Worm (Caenorhabditis elegans): Measurements from ENCODE around the gene K03H9.3.

The K03H9.3 gene

DNA sequence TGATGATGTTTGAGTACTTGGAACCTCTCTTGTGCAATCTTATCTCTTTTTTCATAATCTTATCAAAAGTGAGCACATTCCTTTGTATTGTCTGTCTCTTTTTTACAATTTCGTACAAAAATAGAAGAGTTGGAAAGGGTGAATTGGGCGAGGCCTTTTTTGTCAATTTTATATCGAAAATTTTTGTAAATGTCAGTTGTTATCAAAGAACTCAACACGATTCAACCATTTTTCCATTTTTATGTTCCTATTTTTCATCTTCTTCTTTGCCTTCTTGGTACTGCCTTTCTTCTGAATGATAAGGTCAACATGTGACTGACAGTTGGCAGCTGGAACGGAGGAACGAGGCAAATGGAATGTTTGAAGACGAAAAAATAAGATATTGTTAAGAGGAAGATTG, 9.1 kb upstream of the K03H9.3 start (continued):
- TF ChIP-seq lin-15B (tag; optimal IDR thresholded peaks at IDR 0.05) (no peak), R02D3.7 (tag; optimal IDR thresholded peaks at IDR 0.05) (no peak), dpl-1 (GFP tag; optimal IDR thresholded peaks at IDR 0.05) (no peak), F49E8.2 (tag; optimal IDR thresholded peaks at IDR 0.05; ENCODE audit: borderline replicate concordance) (no peak), nhr-41 (GFP tag; IDR thresholded peaks at IDR 0.05) (0 out of 2 replicates have a peak, but pooled peaks have one; percentile 28)

DNA sequence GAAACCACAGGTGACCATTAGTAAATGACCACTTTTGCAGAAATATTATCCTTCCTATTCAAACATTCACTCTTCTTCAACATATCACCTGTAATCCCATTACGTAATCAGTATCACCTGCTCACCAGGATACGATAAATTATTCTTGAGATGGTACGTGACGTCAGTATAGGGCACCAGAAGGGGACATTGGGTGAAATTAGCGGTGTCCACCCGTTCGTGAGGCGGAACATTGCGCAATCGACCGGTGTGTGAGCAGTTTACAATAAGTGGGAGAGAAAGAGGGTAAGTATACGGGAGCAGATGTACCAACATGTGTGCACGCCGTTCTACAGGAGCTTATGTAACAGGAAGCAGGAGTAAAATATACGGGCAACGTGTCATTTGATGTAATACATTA, 4.9 kb upstream of the K03H9.3 start:
- TF ChIP-seq hmg-1.1 (GFP tag; IDR thresholded peaks at IDR 0.05) (no peak), unc-62 (GFP tag; optimal IDR thresholded peaks at IDR 0.05 in 1 of 2) (peak in 1 of 2 experiments; percentile 1), unc-62 (tag; optimal IDR thresholded peaks at IDR 0.05) (no peak)

DNA sequence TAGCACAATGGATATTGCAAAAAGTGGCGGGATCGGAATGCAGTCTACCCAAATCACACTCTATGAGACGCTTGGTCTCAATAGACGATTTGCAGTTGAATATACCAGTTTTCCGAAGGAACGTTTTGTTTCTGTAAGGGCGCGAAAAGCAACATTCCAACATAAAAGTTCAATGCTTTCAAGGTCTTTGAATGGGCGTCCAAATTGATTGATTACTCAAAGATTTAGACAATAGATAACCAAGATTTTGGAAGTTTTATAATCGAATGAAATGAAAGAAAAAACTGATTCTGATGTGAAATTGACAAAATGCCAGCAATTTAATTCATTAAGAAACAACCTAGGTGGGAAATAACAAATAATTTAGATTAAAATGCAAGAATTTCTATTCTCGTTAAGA, 3.7 kb upstream of the K03H9.3 start:
- TF ChIP-seq dmd-8 (GFP tag; IDR thresholded peaks at IDR 0.05): no peak
- TF ChIP-seq aha-1 (tag): peak; percentile 69

DNA sequence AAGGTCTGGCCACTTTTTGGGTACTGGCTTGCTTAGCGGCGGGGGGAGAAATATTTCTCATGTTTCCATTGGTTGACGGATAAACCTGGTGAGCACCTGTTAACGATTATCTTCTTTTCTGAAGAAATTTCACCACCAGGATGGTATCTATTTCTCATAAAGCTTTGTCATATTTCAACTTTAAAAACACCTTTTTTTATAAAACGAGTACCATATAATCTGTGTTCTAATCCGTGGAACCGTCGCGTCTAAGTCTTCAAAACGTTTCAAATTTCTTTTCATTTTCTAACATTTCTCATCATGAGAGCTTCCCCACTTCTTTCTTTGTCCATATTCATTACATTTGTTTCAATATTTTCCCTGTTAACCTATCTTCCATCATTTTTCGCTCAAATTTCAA, 3.1 kb downstream of the K03H9.3 start, which contains the start of gene col-75:
TSS of gene col-75 (plus strand) at position 301 of the 400 bp plus-strand sequence.
- no peak for TF ChIP-seq nhr-48 (tag; optimal IDR thresholded peaks at IDR 0.05)
- TF ChIP-seq rbr-2 (tag; optimal IDR thresholded peaks at IDR 0.05): no peak
- TF ChIP-seq daf-19 (GFP tag; conservative IDR thresholded peaks at IDR 0.05): no peak

DNA sequence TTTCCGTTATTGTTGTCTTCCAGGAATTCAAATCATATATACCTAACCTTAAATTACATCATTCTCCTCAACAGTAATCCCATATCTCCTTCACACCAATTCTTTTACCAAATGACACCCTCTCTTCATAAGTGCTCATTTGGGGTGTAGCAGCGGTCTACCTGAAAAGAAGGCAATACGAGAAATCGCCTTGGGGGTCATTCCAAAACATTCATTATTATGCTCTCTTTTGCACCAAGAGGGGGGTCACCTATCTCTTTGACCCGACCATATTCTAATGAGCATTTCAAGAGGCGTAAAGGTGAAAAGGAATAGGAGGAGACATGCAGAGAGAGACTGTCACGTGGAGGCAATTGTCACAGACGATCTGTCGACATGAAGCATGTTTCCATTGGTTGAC, 13.9 kb downstream of the K03H9.3 start:
- no peak for TF ChIP-seq fos-1 (tag; optimal IDR thresholded peaks at IDR 0.05)
- TF ChIP-seq aha-1 (tag): peak; percentile 81
- no peak for TF ChIP-seq ceh-82 (tag; optimal IDR thresholded peaks at IDR 0.05)
- TF ChIP-seq daf-12 (tag; optimal IDR thresholded peaks at IDR 0.05): no peak

DNA sequence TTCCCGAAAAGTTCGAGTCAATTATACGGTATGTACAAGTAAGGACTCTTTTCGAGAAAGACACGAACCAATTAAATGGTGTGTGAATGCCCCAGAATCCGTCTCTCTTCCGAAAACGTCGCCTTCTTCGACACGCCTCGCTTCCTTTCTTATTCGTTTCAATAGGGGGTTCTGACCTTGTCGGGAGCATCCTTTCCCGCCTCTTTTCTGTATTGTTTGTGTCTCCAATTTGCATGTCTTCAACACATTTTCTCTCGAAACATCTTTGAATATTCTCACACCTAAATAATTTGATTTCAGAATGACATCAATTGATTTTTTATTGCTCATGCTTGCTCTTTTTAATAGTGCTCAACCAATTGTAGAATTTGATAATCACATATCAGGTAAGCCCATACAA, 18.2 kb downstream of the K03H9.3 start, which contains the start of gene cutl-16:
TSS of gene cutl-16 (plus strand) at position 301 of the 400 bp plus-strand sequence.
- no peak for TF ChIP-seq lin-15B (tag; optimal IDR thresholded peaks at IDR 0.05)
- TF ChIP-seq ceh-28 (tag; optimal IDR thresholded peaks at IDR 0.05): no peak
- no peak for TF ChIP-seq set-16 (GFP tag; IDR thresholded peaks at IDR 0.05)
- TF ChIP-seq snpc-1.2 (GFP tag; IDR thresholded peaks at IDR 0.05): no peak
- no peak for TF ChIP-seq daf-16 (GFP tag; optimal IDR thresholded peaks at IDR 0.05)
- no peak for TF ChIP-seq daf-16 (tag; optimal IDR thresholded peaks at IDR 0.05)
- no peak for TF ChIP-seq daf-12 (tag; optimal IDR thresholded peaks at IDR 0.05)
- TF ChIP-seq Y75B8A.6 (GFP tag; IDR thresholded peaks at IDR 0.05): no peak
- no peak for TF ChIP-seq nhr-111 (GFP tag; optimal IDR thresholded peaks at IDR 0.05)
- no peak for TF ChIP-seq arid-1 (GFP tag; conservative IDR thresholded peaks at IDR 0.05)
- TF ChIP-seq ama-1 (optimal IDR thresholded peaks at IDR 0.05): no peak
- no peak for TF ChIP-seq egl-27 (tag; optimal IDR thresholded peaks at IDR 0.05)
- TF ChIP-seq zfp-2 (tag; optimal IDR thresholded peaks at IDR 0.05): no peak
- TF ChIP-seq spr-3 (GFP tag; optimal IDR thresholded peaks at IDR 0.05): no peak
- TF ChIP-seq vab-7 (GFP tag; IDR thresholded peaks at IDR 0.05): no peak
- TF ChIP-seq ceh-20 (GFP tag; IDR thresholded peaks at IDR 0.05): no peak
- TF ChIP-seq T26A8.4 (GFP tag; IDR thresholded peaks at IDR 0.05): no peak
- no peak for TF ChIP-seq F26F4.8 (GFP tag; conservative IDR thresholded peaks at IDR 0.05)
- no peak for TF ChIP-seq aly-2 (tag; optimal IDR thresholded peaks at IDR 0.05)
- TF ChIP-seq ceh-44 (GFP tag; IDR thresholded peaks at IDR 0.05): no peak
